Worm (Caenorhabditis elegans): ENCODE data around the gene frk-1.
"Not testable (repeated sequence)": the region's sequence is repeated elsewhere in the genome, so short reads cannot be mapped to it uniquely, and the experiment has no call there.

Gene frk-1

DNA sequence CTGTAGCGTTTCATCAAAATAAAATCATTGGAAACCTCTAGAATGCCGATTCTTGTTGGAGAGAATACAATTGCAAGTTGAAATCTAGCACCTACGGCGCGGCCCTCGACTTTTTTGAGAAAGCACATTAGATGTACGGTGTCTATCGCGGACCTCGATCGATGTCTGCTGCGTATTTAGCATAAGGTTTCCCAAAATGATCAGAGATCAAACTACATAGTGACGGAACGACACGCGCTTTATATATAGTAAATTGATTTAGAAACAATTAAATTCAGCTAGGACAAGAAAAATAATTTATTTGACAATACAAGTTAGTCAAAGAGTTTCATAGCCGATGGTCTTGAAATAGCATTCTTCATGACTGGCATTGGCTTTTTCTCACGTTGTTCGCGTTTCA is 16.9 kb upstream of the frk-1 start:
- no peak for TF ChIP-seq unc-130 (tag; optimal IDR thresholded peaks at IDR 0.05)
- no peak for TF ChIP-seq lin-15B (tag; optimal IDR thresholded peaks at IDR 0.05)
- TF ChIP-seq unc-30 (tag; optimal IDR thresholded peaks at IDR 0.05), result no peak
- TF ChIP-seq zag-1 (tag; optimal IDR thresholded peaks at IDR 0.05), result no peak
- TF ChIP-seq nhr-19 (GFP tag; conservative IDR thresholded peaks at IDR 0.05), result no peak
- TF ChIP-seq ceh-82 (tag; optimal IDR thresholded peaks at IDR 0.05), result no peak
- TF ChIP-seq nhr-71 (tag; optimal IDR thresholded peaks at IDR 0.05), result no peak

DNA sequence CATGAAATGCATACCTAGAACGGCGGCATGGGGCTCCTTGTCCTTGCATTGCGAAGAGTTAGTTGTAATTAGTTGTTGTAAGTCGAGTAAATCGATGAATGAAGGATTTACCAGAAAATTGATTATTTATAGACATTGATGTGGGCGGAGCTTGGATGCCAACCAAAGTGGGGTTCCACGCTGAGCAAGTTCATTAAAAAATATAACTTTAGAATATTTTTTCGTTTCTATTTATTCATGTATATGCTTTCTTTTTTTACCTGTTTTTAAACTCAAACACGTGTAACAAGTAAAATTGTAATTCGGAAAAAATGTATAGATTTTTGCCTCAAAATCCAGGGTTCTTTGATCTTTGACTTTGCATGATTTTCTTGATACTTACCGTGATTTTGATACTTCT is 15.4 kb upstream of the frk-1 start, which contains the start of gene gipc-2:
gipc-2 (minus strand) TSS at position 101 of the 400 bp plus-strand sequence.
- no peak for TF ChIP-seq zag-1 (tag; optimal IDR thresholded peaks at IDR 0.05)
- TF ChIP-seq xbp-1 (tag; optimal IDR thresholded peaks at IDR 0.05), result no peak
- no peak for TF ChIP-seq ztf-11 (tag; optimal IDR thresholded peaks at IDR 0.05)
- no peak for TF ChIP-seq ceh-90 (tag; optimal IDR thresholded peaks at IDR 0.05)
- no peak for TF ChIP-seq ceh-63 (GFP tag; optimal IDR thresholded peaks at IDR 0.05)
- TF ChIP-seq nhr-11 (tag; optimal IDR thresholded peaks at IDR 0.05), result no peak
- no peak for TF ChIP-seq nhr-71 (tag; optimal IDR thresholded peaks at IDR 0.05)
- no peak for TF ChIP-seq lin-14 (GFP tag; optimal IDR thresholded peaks at IDR 0.05)
- TF ChIP-seq zip-4 (GFP tag; optimal IDR thresholded peaks at IDR 0.05), result no peak
- TF ChIP-seq lin-13 (GFP tag; optimal IDR thresholded peaks at IDR 0.05), result no peak

DNA sequence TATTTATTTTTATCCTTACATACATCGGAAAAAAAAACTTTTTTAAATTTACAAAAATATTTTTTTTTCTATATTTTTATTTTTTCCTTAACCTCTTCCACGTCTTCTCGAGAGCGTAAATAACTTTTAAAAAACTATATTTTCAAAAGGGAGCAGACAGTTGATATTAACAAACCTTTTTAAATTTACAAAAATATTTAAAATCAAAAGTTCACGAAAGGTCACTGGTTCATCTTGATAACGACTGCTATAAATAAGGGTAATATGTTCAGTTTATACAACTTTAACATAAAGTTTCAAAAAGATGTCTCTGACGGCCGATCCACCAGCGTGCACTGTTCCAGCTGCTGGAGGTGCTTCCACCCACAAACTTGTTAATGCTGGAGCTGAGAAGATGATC is 14.2 kb upstream of the frk-1 start, which contains the start of the genes F44D12.16 and msd-2:
F44D12.16 (plus strand) TSS at position 301 of the 400 bp plus-strand sequence.
msd-2 (plus strand) TSS at position 305 of the 400 bp plus-strand sequence.
- TF ChIP-seq lin-15B, tlp-1, nhr-20 (tag; optimal IDR thresholded peaks at IDR 0.05): not testable (repeated sequence)

DNA sequence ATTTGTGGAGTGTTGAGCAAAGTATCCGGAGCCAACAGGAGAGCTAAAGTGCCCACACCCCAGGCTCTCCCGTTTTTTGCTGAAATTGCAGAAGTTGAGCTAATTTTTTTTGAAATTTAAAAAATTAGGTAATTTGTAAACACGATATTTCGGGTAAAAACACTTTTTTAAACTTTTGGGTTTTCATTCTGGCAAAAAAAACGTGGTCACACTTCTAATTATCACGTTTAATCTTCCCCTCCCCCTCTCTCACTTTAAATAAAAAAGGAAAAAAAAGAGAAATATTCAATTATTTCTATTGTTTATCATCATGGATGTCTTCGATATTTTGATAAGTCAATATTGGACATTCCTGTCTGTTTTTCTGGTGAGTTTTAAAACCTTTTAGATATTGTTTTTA is 9.9 kb upstream of the frk-1 start, which contains the start of gene F44D12.6:
F44D12.6 (plus strand) TSS at position 301 of the 400 bp plus-strand sequence.
- TF ChIP-seq pax-3 (tag; optimal IDR thresholded peaks at IDR 0.05) (no peak), fos-1 (tag; optimal IDR thresholded peaks at IDR 0.05) (no peak), aly-2 (tag; optimal IDR thresholded peaks at IDR 0.05) (no peak), nhr-19 (GFP tag; conservative IDR thresholded peaks at IDR 0.05) (no peak), fkh-10 (GFP tag; optimal IDR thresholded peaks at IDR 0.05) (no peak), nhr-77 (tag; optimal IDR thresholded peaks at IDR 0.05) (no peak), sox-4 (tag; optimal IDR thresholded peaks at IDR 0.05) (no peak), nhr-237 (tag; optimal IDR thresholded peaks at IDR 0.05) (no peak)

DNA sequence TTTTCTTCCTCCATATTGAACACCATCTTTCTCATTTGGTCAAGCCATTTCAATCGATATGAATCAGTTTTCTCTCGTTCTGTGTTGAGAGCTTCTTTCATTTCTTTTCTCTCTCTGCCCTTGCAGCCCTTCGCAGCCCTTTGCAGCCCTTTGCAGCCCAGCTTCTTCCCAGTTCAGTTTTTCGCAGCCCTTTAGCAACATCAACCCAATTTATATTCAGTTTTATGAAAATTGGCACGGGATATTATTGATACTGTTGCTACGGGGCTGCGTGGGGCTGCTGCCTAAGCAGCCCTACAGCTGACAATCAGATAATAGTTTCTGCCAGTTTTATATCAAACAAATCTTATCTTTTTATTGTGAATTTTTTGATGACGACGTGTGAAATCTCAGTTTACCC is 6.0 kb upstream of the frk-1 start, which contains the start of gene F44D12.10:
F44D12.10 (minus strand) TSS at position 101 of the 400 bp plus-strand sequence.
- TF ChIP-seq dsc-1 (tag; optimal IDR thresholded peaks at IDR 0.05) (no peak), elt-2 (tag; optimal IDR thresholded peaks at IDR 0.05) (no peak), dpl-1 (GFP tag; optimal IDR thresholded peaks at IDR 0.05) (no peak), ces-1 (GFP tag; optimal IDR thresholded peaks at IDR 0.05) (no peak), ztf-4 (tag; optimal IDR thresholded peaks at IDR 0.05) (no peak), egl-13 (tag; optimal IDR thresholded peaks at IDR 0.05) (no peak), C34B4.2 (tag; optimal IDR thresholded peaks at IDR 0.05) (no peak), lin-39 (tag; optimal IDR thresholded peaks at IDR 0.05) (no peak)

DNA sequence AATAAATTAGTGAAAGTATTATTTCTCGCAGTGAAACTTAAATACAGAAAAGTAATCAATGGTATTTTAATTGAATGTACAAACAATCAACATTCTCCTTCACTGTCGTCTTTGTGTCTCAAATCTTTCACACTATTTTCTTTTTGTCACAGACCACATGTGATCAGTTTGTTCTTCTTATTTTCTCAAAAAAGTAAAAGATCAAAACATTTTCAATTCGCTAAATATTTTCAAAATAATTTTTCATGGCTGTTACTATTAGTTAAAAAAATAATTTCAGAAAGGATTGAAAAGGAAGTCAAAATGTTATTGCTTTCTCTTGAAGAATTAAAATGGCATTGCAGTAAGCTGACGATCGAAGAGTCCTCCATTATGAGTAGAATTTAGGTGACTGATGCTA is 2.2 kb upstream of the frk-1 start, which contains the start of gene dhs-31:
dhs-31 (minus strand) TSS at position 101 of the 400 bp plus-strand sequence.
- TF ChIP-seq elt-3 (tag; optimal IDR thresholded peaks at IDR 0.05) (peak in 1 of 6 experiments; percentile 11), nhr-85 (tag) (peak; percentile 22), lsy-2 (tag; optimal IDR thresholded peaks at IDR 0.05) (no peak), blmp-1 (tag; optimal IDR thresholded peaks at IDR 0.05) (peak; percentile 42)
